Fruit fly (Drosophila melanogaster) whole organism, embryonic: ENCODE results near the gene CG1463.

Experiments used
- B-H1 ChIP-seq: fragments of 200-800 bp; sonication (Bioruptor generic); IDR thresholded peaks from 3 replicates; pipeline ENCODE4 v1.3.6; 2022; ENCODE audit warnings: missing biosample characterization, missing genetic modification characterization
- Blimp-1 ChIP-seq: fragments of 200-800 bp; sonication (Bioruptor generic); optimal IDR thresholded peaks from 3 replicates; lab custom pipeline; 2018; ENCODE audit warnings: missing biosample characterization, missing genetic modification characterization, mild to moderate bottlenecking, moderate library complexity, missing genetic modification reagents
- CG15601 ChIP-seq: fragments of 200-800 bp; sonication (Bioruptor generic); optimal IDR thresholded peaks from 3 replicates; lab custom pipeline; 2019; ENCODE audit warnings: missing biosample characterization, mild to moderate bottlenecking, missing genetic modification characterization, moderate library complexity
- CG42726 ChIP-seq: fragments of 200-800 bp; sonication (Bioruptor generic); IDR thresholded peaks from 2 replicates; pipeline ENCODE4 v1.3.6; 2022; ENCODE audit warnings: missing biosample characterization, missing genetic modification characterization; ENCODE audit not compliant: partially characterized antibody
- CG7745 ChIP-seq: fragments of 200-800 bp; sonication (Bioruptor generic); optimal IDR thresholded peaks from 2 replicates; lab custom pipeline; 2018; ENCODE audit warnings: missing biosample characterization, mild to moderate bottlenecking, missing genetic modification characterization, moderate library complexity
- Ravus ChIP-seq: fragments of 200-800 bp; sonication (Bioruptor generic); IDR thresholded peaks from 2 replicates; pipeline ENCODE4 v1.3.6; 2022; ENCODE audit warnings: missing biosample characterization, missing genetic modification characterization
- fd102C ChIP-seq: fragments of 200-800 bp; sonication (Bioruptor generic); optimal IDR thresholded peaks from 2 replicates; lab custom pipeline; 2018; ENCODE audit warnings: missing biosample characterization, mild to moderate bottlenecking, missing genetic modification characterization, moderate library complexity
- zfh2 ChIP-seq: fragments of 200-800 bp; sonication (Bioruptor generic); optimal IDR thresholded peaks from 2 replicates; lab custom pipeline; 2016; ENCODE audit warnings: missing biosample characterization, missing genetic modification characterization

- TF ChIP-seq CG42726 = no peak
- peak; percentile 85 for TF ChIP-seq CG15601 (tag; lab: Kevin White, UChicago)
- no peak for TF ChIP-seq zfh2 (GFP tag; lab: Kevin White, UChicago)
- TF ChIP-seq CG7745 (tag; lab: Kevin White, UChicago) = no peak
- TF ChIP-seq B-H1 (GFP tag; lab: Robert Waterston, UW) = no peak
- TF ChIP-seq Blimp-1 (GFP tag; lab: Kevin White, UChicago) = peak; percentile 81
- TF ChIP-seq fd102C (GFP tag; lab: Kevin White, UChicago) = no peak
- peak; percentile 10; the same call in 1 of the 2 replicates for TF ChIP-seq Ravus (GFP tag; lab: Robert Waterston, UW)
Measured at dm6 chrX:12629564-12629963, 18.1 kb upstream of the CG1463 start, which contains the start of the genes Aven and CG2540.
